Fruit fly (Drosophila melanogaster) whole organism, embryonic: ENCODE measurements around the gene CG32437.
A peak's percentile ranks its signal among the peaks of the same experiment; 100 is the strongest.

Experiments
- Awh ChIP-seq: fragments of 200-800 bp; sonication (Bioruptor generic); IDR thresholded peaks from 2 replicates; pipeline ENCODE4, ENCODE4 v1.3.6; 2022; ENCODE audit warnings: missing biosample characterization, missing genetic modification characterization
- BtbVII ChIP-seq: fragments of 200-800 bp; sonication (Bioruptor generic); optimal IDR thresholded peaks from 3 replicates; lab custom pipeline; 2017; ENCODE audit warnings: missing biosample characterization, mild to moderate bottlenecking, missing genetic modification characterization
- CG10543 ChIP-seq: fragments of 200-800 bp; sonication (Bioruptor generic); optimal IDR thresholded peaks from 3 replicates; lab custom pipeline; 2017; ENCODE audit warnings: missing biosample characterization, mild to moderate bottlenecking, missing genetic modification characterization, moderate library complexity
- CG11247 ChIP-seq: fragments of 200-800 bp; sonication (Bioruptor generic); IDR thresholded peaks from 2 replicates; pipeline ENCODE4 v1.3.6; 2022; ENCODE audit warnings: missing biosample characterization, missing genetic modification characterization
- CG11560 ChIP-seq: fragments of 200-800 bp; sonication (Bioruptor generic); IDR thresholded peaks from 3 replicates; pipeline ENCODE4 v1.3.6; 2022; ENCODE audit warnings: missing biosample characterization, missing genetic modification characterization
- CG11695 ChIP-seq: fragments of 200-800 bp; sonication (Bioruptor generic); IDR thresholded peaks from 3 replicates; pipeline ENCODE4 v1.3.6; 2022; ENCODE audit warnings: missing biosample characterization, missing genetic modification characterization
- CG12942 ChIP-seq: fragments of 200-800 bp; sonication (Bioruptor generic); optimal IDR thresholded peaks from 3 replicates; lab custom pipeline; 2016; ENCODE audit warnings: missing biosample characterization, missing genetic modification characterization
- CG13123 ChIP-seq: fragments of 200-800 bp; sonication (Bioruptor generic); optimal IDR thresholded peaks from 2 replicates; lab custom pipeline; 2016; ENCODE audit warnings: missing biosample characterization, missing genetic modification characterization
- CG13624 ChIP-seq: fragments of 200-800 bp; sonication (Bioruptor generic); optimal IDR thresholded peaks from 2 replicates; lab custom pipeline; 2016; ENCODE audit warnings: missing biosample characterization, missing genetic modification characterization
- CG14860 ChIP-seq: fragments of 200-800 bp; sonication (Bioruptor generic); IDR thresholded peaks from 3 replicates; pipeline ENCODE4 v1.3.6; 2022; ENCODE audit warnings: missing biosample characterization, missing genetic modification characterization; ENCODE audit not compliant: partially characterized antibody
- CG15479 ChIP-seq: fragments of 200-800 bp; sonication (Bioruptor generic); optimal IDR thresholded peaks from 3 replicates; lab custom pipeline; 2019; ENCODE audit warnings: missing biosample characterization, mild to moderate bottlenecking, missing genetic modification characterization, moderate library complexity
- CG15514 ChIP-seq: fragments of 200-800 bp; sonication (Bioruptor generic); optimal IDR thresholded peaks from 3 replicates; lab custom pipeline; 2017; ENCODE audit warnings: missing biosample characterization, missing genetic modification characterization, mild to moderate bottlenecking, moderate library complexity, missing genetic modification reagents
- CG17328 ChIP-seq: fragments of 200-800 bp; sonication (Bioruptor generic); IDR thresholded peaks from 2 replicates; pipeline ENCODE4 v1.3.6; 2022; ENCODE audit warnings: missing biosample characterization, missing genetic modification characterization
- CG17612 ChIP-seq: fragments of 200-800 bp; sonication (Bioruptor generic); IDR thresholded peaks from 2 replicates; pipeline ENCODE4 v1.3.6; 2022; ENCODE audit warnings: missing biosample characterization, missing genetic modification characterization
- CG2129 ChIP-seq: fragments of 200-800 bp; sonication (Bioruptor generic); IDR thresholded peaks from 2 replicates; pipeline ENCODE4 v1.3.6; 2022; ENCODE audit warnings: missing biosample characterization, missing genetic modification characterization; ENCODE audit not compliant: partially characterized antibody
- CG2889 ChIP-seq: fragments of 200-800 bp; sonication (Bioruptor generic); IDR thresholded peaks from 3 replicates; pipeline ENCODE4 v1.3.6; 2022; ENCODE audit warnings: missing biosample characterization, missing genetic modification characterization
- CG31224 ChIP-seq: fragments of 200-800 bp; sonication (Bioruptor generic); IDR thresholded peaks from 2 replicates; pipeline ENCODE4 v1.3.6; 2022; ENCODE audit warnings: missing biosample characterization, missing genetic modification characterization
- CG5953 ChIP-seq: fragments of 200-800 bp; sonication (Bioruptor generic); IDR thresholded peaks from 2 replicates; pipeline ENCODE4 v1.3.6; 2022; ENCODE audit warnings: missing biosample characterization, missing genetic modification characterization
- CG6689 ChIP-seq: fragments of 200-800 bp; sonication (Bioruptor generic); IDR thresholded peaks from 2 replicates; pipeline ENCODE4 v1.3.6; 2022; ENCODE audit warnings: missing biosample characterization, missing genetic modification characterization
- CG8388 ChIP-seq: fragments of 200-800 bp; sonication (Bioruptor generic); optimal IDR thresholded peaks from 2 replicates; lab custom pipeline; 2019; ENCODE audit warnings: missing biosample characterization, mild to moderate bottlenecking, missing genetic modification characterization, moderate library complexity
- Chrac-16 ChIP-seq: fragments of 200-800 bp; sonication (Bioruptor generic); optimal IDR thresholded peaks from 3 replicates; lab custom pipeline; 2016; ENCODE audit warnings: missing biosample characterization, missing genetic modification characterization
- Deaf1 ChIP-seq: fragments of 200-800 bp; optimal IDR thresholded peaks from 3 replicates; lab custom pipeline; 2019; ENCODE audit warnings: missing biosample characterization, mild to moderate bottlenecking, missing genetic modification characterization, moderate library complexity
- Doc3 ChIP-seq: fragments of 200-800 bp; sonication (Bioruptor generic); IDR thresholded peaks from 3 replicates; pipeline ENCODE4 v1.3.6; 2022; ENCODE audit warnings: missing biosample characterization, missing genetic modification characterization; ENCODE audit not compliant: partially characterized antibody
- Ets97D ChIP-seq: fragments of 200-800 bp; sonication (Bioruptor generic); optimal IDR thresholded peaks from 3 replicates; lab custom pipeline; 2016; ENCODE audit warnings: missing biosample characterization, missing genetic modification characterization
- Gsc ChIP-seq: fragments of 200-800 bp; sonication (Bioruptor generic); IDR thresholded peaks from 2 replicates; pipeline ENCODE4 v1.3.6; 2022; ENCODE audit warnings: missing biosample characterization, missing genetic modification characterization
- Gug ChIP-seq: fragments of 200-800 bp; sonication (Bioruptor generic); IDR thresholded peaks from 4 replicates; pipeline ENCODE4 v1.3.6; 2022; ENCODE audit warnings: missing biosample characterization, missing genetic modification characterization
- HLH4C ChIP-seq: fragments of 200-800 bp; sonication (Bioruptor generic); IDR thresholded peaks from 3 replicates; pipeline ENCODE4 v1.3.6; 2022; ENCODE audit warnings: missing biosample characterization, missing genetic modification characterization; ENCODE audit not compliant: partially characterized antibody
- Hand ChIP-seq: fragments of 200-800 bp; sonication (Bioruptor generic); optimal IDR thresholded peaks from 2 replicates; lab custom pipeline; 2017; ENCODE audit warnings: mild to moderate bottlenecking, missing biosample characterization, missing genetic modification reagents, missing genetic modification characterization
- MTF-1 ChIP-seq: fragments of 200-800 bp; sonication (Bioruptor generic); optimal IDR thresholded peaks from 2 replicates; lab custom pipeline; 2018; ENCODE audit warnings: missing biosample characterization, mild to moderate bottlenecking, missing genetic modification characterization, borderline replicate concordance
- Poxn ChIP-seq: fragments of 200-800 bp; sonication (Bioruptor generic); IDR thresholded peaks from 2 replicates; pipeline ENCODE4 v1.3.6; 2022; ENCODE audit warnings: missing biosample characterization, missing genetic modification characterization
- al ChIP-seq: fragments of 200-800 bp; sonication (Bioruptor generic); IDR thresholded peaks from 2 replicates; pipeline ENCODE4 v1.3.6; 2022; ENCODE audit warnings: missing biosample characterization, missing genetic modification characterization
- cato ChIP-seq: fragments of 200-800 bp; sonication (Bioruptor generic); optimal IDR thresholded peaks from 2 replicates; lab custom pipeline; 2016; ENCODE audit warnings: missing biosample characterization, missing genetic modification characterization, borderline replicate concordance
- cwo ChIP-seq: fragments of 200-800 bp; sonication (Bioruptor generic); optimal IDR thresholded peaks from 3 replicates; lab custom pipeline; 2017; ENCODE audit warnings: missing biosample characterization, missing genetic modification characterization, mild to moderate bottlenecking, moderate library complexity, missing genetic modification reagents
- emc ChIP-seq: fragments of 200-800 bp; sonication (Bioruptor generic); optimal IDR thresholded peaks from 2 replicates; lab custom pipeline; 2016; ENCODE audit warnings: missing biosample characterization, missing genetic modification characterization
- ftz-f1 ChIP-seq: fragments of 200-800 bp; sonication (Bioruptor generic); optimal IDR thresholded peaks from 2 replicates; lab custom pipeline; 2016; ENCODE audit warnings: missing biosample characterization, missing genetic modification characterization
- gt ChIP-seq: fragments of 200-800 bp; sonication (Bioruptor generic); IDR thresholded peaks from 2 replicates; pipeline ENCODE4 v1.3.6; 2022; ENCODE audit warnings: missing biosample characterization, missing genetic modification characterization
- hkb ChIP-seq, 2 experiments: fragments of 200-800 bp in 1 of 2; fragments of >200 bp in 1 of 2; sonication (Bioruptor generic) in 1 of 2; IDR thresholded peaks in 1 of 2; optimal IDR thresholded peaks in 1 of 2; 2 replicates each; pipeline versions ENCODE4 v1.3.6 to Lab custom; 2017 to 2022; ENCODE audit warnings: missing biosample characterization in 1 of 2, missing genetic modification characterization in 1 of 2
- jumu ChIP-seq: fragments of 200-800 bp; sonication (Bioruptor generic); optimal IDR thresholded peaks from 3 replicates; lab custom pipeline; 2016; ENCODE audit warnings: missing biosample characterization, missing genetic modification characterization
- lbe ChIP-seq: fragments of 200-800 bp; sonication (Bioruptor generic); optimal IDR thresholded peaks from 2 replicates; lab custom pipeline; 2016; ENCODE audit warnings: missing biosample characterization, mild to moderate bottlenecking, missing genetic modification characterization
- oc ChIP-seq: fragments of 200-800 bp; sonication (Bioruptor generic); optimal IDR thresholded peaks from 2 replicates; lab custom pipeline; 2018; ENCODE audit warnings: missing biosample characterization, mild to moderate bottlenecking, missing genetic modification characterization, moderate library complexity
- phol ChIP-seq: fragments of 200-800 bp; sonication (Bioruptor generic); optimal IDR thresholded peaks from 3 replicates; lab custom pipeline; 2018; ENCODE audit warnings: missing biosample characterization, mild to moderate bottlenecking, missing genetic modification characterization, moderate library complexity
- pros ChIP-seq: fragments of 200-800 bp; sonication (Bioruptor generic); optimal IDR thresholded peaks from 3 replicates; lab custom pipeline; 2019; ENCODE audit warnings: missing biosample characterization, mild to moderate bottlenecking, missing genetic modification characterization, moderate library complexity
- slou ChIP-seq: fragments of 200-800 bp; sonication (Bioruptor generic); optimal IDR thresholded peaks from 3 replicates; lab custom pipeline; 2016; ENCODE audit warnings: missing biosample characterization, missing genetic modification characterization
- tap ChIP-seq: fragments of 200-800 bp; optimal IDR thresholded peaks from 3 replicates; lab custom pipeline; 2019; ENCODE audit warnings: missing biosample characterization, mild to moderate bottlenecking, missing genetic modification characterization, moderate library complexity
- trem ChIP-seq: fragments of 200-800 bp; optimal IDR thresholded peaks from 3 replicates; lab custom pipeline; 2019; ENCODE audit warnings: missing biosample characterization, mild to moderate bottlenecking, missing genetic modification characterization, moderate library complexity
- wor ChIP-seq: fragments of 200-800 bp; sonication (Bioruptor generic); IDR thresholded peaks from 2 replicates; pipeline ENCODE4 v1.3.6; 2022; ENCODE audit warnings: missing biosample characterization, missing genetic modification characterization
- z ChIP-seq: fragments of 200-800 bp; sonication (Bioruptor generic); IDR thresholded peaks from 3 replicates; pipeline ENCODE4 v1.3.6; 2022; ENCODE audit warnings: missing biosample characterization, missing genetic modification characterization
- zen2 ChIP-seq: fragments of 200-800 bp; sonication (Bioruptor generic); IDR thresholded peaks from 3 replicates; pipeline ENCODE4 v1.3.6; 2022; ENCODE audit warnings: missing biosample characterization, missing genetic modification characterization; ENCODE audit not compliant: partially characterized antibody
- zfh1 ChIP-seq: fragments of 200-800 bp; sonication (Bioruptor generic); IDR thresholded peaks from 3 replicates; pipeline ENCODE4 v1.3.6; 2022; ENCODE audit warnings: missing biosample characterization, missing genetic modification characterization

CG32437 gene

DNA sequence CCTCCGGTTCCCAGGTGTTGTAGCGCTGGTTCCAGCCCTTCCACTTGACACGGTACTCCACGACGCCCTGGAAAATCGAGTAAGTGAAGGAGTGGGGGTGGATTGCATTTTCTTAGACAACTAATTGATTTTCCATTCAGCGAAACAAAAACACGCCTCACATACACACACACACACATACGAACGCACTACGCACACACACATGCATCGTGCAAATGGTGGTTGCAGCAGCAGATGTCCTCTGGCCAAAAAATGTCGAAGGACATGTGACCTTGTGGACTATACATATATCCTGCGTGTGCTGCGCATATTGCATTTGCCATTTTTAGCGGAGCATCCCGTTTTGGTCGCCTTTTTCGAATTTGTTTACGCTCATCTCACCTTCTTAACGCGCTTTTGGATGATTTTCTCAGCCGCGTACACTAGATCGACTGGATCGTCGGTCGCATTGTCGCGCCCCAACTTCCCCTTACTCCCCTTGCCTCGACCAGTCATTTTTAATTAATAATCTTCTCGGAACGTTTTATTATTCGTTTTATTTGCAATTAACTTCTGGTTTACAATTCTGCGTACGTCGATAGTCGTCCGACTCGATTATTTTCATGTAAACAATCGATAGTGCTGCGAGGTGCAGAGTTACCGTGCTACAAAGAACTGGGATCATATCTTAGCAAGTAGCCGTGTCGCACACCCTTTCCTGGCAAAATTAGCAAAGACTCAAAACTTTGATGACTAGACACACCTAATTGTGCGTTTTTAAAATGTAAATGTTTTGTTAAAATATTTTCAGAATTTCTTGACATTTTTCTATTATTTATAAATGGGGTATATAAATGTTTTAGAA is 39.8 kb upstream of the CG32437 start, which contains the start of gene Pc (continued):
- TF ChIP-seq CG17328 (GFP tag; lab: Robert Waterston, UW) = no peak
- no peak for TF ChIP-seq al
- no peak for TF ChIP-seq CG2889 (GFP tag; lab: Robert Waterston, UW)
- no peak for TF ChIP-seq oc (tag; lab: Kevin White, UChicago)
- no peak for TF ChIP-seq zfh1 (GFP tag; lab: Robert Waterston, UW)
- TF ChIP-seq trem (tag; lab: Kevin White, UChicago) = peak; percentile 73
- TF ChIP-seq CG14860 (GFP tag; lab: Robert Waterston, UW) = peak; percentile 67; the same call in 2 of the 3 replicates
- peak; percentile 84; the same call in 2 of the 3 replicates for TF ChIP-seq CG11560 (tag; lab: Robert Waterston, UW)
- TF ChIP-seq CG11247 = no peak
- TF ChIP-seq CG10543 (GFP tag; lab: Kevin White, UChicago) = no peak
- TF ChIP-seq BtbVII = no peak
- TF ChIP-seq Awh = no peak
- peak; percentile 60 for TF ChIP-seq pros (GFP tag; lab: Kevin White, UChicago)
- TF ChIP-seq hkb (optimal IDR thresholded peaks at IDR 0.05; lab: Kevin White, UChicago) = no peak
- no peak for TF ChIP-seq hkb (GFP tag; IDR thresholded peaks at IDR 0.05; lab: Robert Waterston, UW)
- TF ChIP-seq CG31224 (GFP tag; lab: Robert Waterston, UW) = no peak
- TF ChIP-seq CG15479 (GFP tag; lab: Kevin White, UChicago) = peak; percentile 24
- no peak for TF ChIP-seq CG8388
- TF ChIP-seq CG5953 = no peak
- TF ChIP-seq zen2 (GFP tag; lab: Robert Waterston, UW) = peak; percentile 56; the same call in 2 of the 3 replicates
- TF ChIP-seq cato (GFP tag; lab: Kevin White, UChicago) = no peak
- peak; percentile 60 for TF ChIP-seq CG2129 (GFP tag; lab: Robert Waterston, UW)
- no peak for TF ChIP-seq jumu (GFP tag; lab: Kevin White, UChicago)
- no peak for TF ChIP-seq slou
- no peak for TF ChIP-seq Poxn (GFP tag; lab: Robert Waterston, UW)
- no peak for TF ChIP-seq z (GFP tag; lab: Robert Waterston, UW)
- TF ChIP-seq ftz-f1 = peak; percentile 25
- peak; percentile 88 for TF ChIP-seq Ets97D (GFP tag; lab: Kevin White, UChicago)
- no peak for TF ChIP-seq Gsc (GFP tag; lab: Robert Waterston, UW)
- no peak for TF ChIP-seq CG6689 (GFP tag; lab: Robert Waterston, UW)
- no peak for TF ChIP-seq Hand
- no peak for TF ChIP-seq Gug (GFP tag; lab: Robert Waterston, UW)
- no peak for TF ChIP-seq CG17612 (GFP tag; lab: Robert Waterston, UW)
- no peak for TF ChIP-seq emc (GFP tag; lab: Kevin White, UChicago)
- TF ChIP-seq CG13624 (GFP tag; lab: Kevin White, UChicago) = peak; percentile 63
- TF ChIP-seq MTF-1 (GFP tag; lab: Kevin White, UChicago) = no peak
- TF ChIP-seq Deaf1 (tag; lab: Kevin White, UChicago) = no peak
- TF ChIP-seq CG13123 (GFP tag; lab: Kevin White, UChicago) = no peak
- no peak for TF ChIP-seq tap (tag; lab: Kevin White, UChicago)
- TF ChIP-seq CG11695 (GFP tag; lab: Robert Waterston, UW) = no peak
- TF ChIP-seq HLH4C = peak; percentile 86
- no peak for TF ChIP-seq gt
- TF ChIP-seq lbe (GFP tag; lab: Kevin White, UChicago) = no peak
- peak; percentile 47 for TF ChIP-seq phol (tag; lab: Kevin White, UChicago)
- no peak for TF ChIP-seq Chrac-16 (GFP tag; lab: Kevin White, UChicago)
- TF ChIP-seq wor = no peak
- peak; percentile 76 for TF ChIP-seq Doc3 (GFP tag; lab: Robert Waterston, UW)
- TF ChIP-seq CG15514 (GFP tag; lab: Kevin White, UChicago) = peak; percentile 91
- TF ChIP-seq cwo (GFP tag; lab: Kevin White, UChicago) = no peak
- no peak for TF ChIP-seq CG12942
